Worm (Caenorhabditis elegans) whole organism, L1 larva: Measurements from ENCODE around the gene srlf-31.

Source experiments
- C34B4.2 ChIP-seq: sonication (generic microtip); optimal IDR thresholded peaks from 2 replicates; lab custom pipeline; 2017; ENCODE audit warnings: mild to moderate bottlenecking, missing genetic modification characterization, missing compliant biosample characterization
- F16B12.6 ChIP-seq: fragments of 150-350 bp; optimal IDR thresholded peaks from 2 replicates; lab custom pipeline; 2014; ENCODE audit warnings: missing biosample characterization, missing genetic modification characterization
- elt-3 ChIP-seq, 6 experiments: fragments of 150-350 bp in 1 of 6; sonication (generic microtip); optimal IDR thresholded peaks; 2 replicates each; lab custom pipeline; 2017 to 2018; ENCODE audit warnings: missing biosample characterization in 6 of 6, missing genetic modification characterization in 6 of 6, inconsistent platforms in 1 of 6
- fkh-10 ChIP-seq: sonication (generic microtip); optimal IDR thresholded peaks from 2 replicates; lab custom pipeline; 2017; ENCODE audit warnings: missing biosample characterization, missing genetic modification reagents, missing genetic modification characterization
- fos-1 ChIP-seq: fragments of 150-350 bp; optimal IDR thresholded peaks from 2 replicates; lab custom pipeline; 2014; ENCODE audit warnings: missing biosample characterization, missing genetic modification characterization
- nhr-12 ChIP-seq: sonication (generic microtip); optimal IDR thresholded peaks from 2 replicates; lab custom pipeline; 2017; ENCODE audit warnings: missing biosample characterization, missing genetic modification characterization
- nhr-20 ChIP-seq: sonication (generic microtip); optimal IDR thresholded peaks from 2 replicates; lab custom pipeline; 2016; ENCODE audit warnings: mild to moderate bottlenecking, missing genetic modification characterization, missing compliant biosample characterization
- nhr-90 ChIP-seq: sonication (generic microtip); optimal IDR thresholded peaks from 2 replicates; lab custom pipeline; 2016; ENCODE audit warnings: mild to moderate bottlenecking, missing genetic modification characterization, missing compliant biosample characterization; ENCODE audit not compliant: poor library complexity
- pqm-1 ChIP-seq: sonication (generic microtip); optimal IDR thresholded peaks from 3 replicates; lab custom pipeline; 2017; ENCODE audit warnings: missing biosample characterization, missing genetic modification characterization
- skn-1 ChIP-seq: fragments of 150-350 bp; optimal IDR thresholded peaks from 2 replicates; lab custom pipeline; 2014; ENCODE audit warnings: missing biosample characterization, missing genetic modification characterization
- snpc-4 ChIP-seq: fragments of 150-350 bp; optimal IDR thresholded peaks from 2 replicates; lab custom pipeline; 2014; ENCODE audit warnings: missing biosample characterization, missing genetic modification characterization
- unc-62 ChIP-seq: fragments of 150-350 bp; optimal IDR thresholded peaks from 2 replicates; lab custom pipeline; 2014; ENCODE audit warnings: missing biosample characterization, missing genetic modification reagents, missing genetic modification characterization
- ztf-4 ChIP-seq: fragments of 150-350 bp; optimal IDR thresholded peaks from 2 replicates; lab custom pipeline; 2014; ENCODE audit warnings: missing biosample characterization, missing genetic modification characterization

DNA sequence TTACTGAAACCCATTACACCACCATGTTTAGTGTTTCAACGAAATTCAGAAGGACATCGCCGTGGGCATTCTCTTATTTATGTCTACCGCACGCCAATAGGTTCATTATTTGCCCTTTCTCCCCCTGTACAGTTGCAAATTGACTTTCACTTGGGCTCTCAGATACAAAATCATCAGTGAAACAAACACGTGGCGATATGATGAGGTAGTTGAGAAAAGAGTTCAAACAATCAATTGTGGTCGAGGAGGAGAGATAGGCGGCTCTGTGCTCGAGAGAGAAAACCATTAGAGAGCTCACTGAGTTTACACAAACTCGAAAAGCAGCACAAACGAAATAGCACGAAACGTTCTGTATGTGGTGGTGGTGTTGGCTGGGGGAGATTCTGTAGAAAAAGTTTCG, 34.1 kb upstream of the srlf-31 start:
- TF ChIP-seq nhr-12 (tag; lab: Kevin White, UChicago): no peak
- no peak for TF ChIP-seq pqm-1 (tag; lab: Kevin White, UChicago)
- TF ChIP-seq elt-3 (tag; optimal IDR thresholded peaks at IDR 0.05; lab: Kevin White, UChicago): no peak
- no peak for TF ChIP-seq fkh-10
- TF ChIP-seq ztf-4 (tag; lab: Kevin White, UChicago): no peak
- no peak for TF ChIP-seq snpc-4 (tag; lab: Kevin White, UChicago)
- no peak for TF ChIP-seq unc-62 (GFP tag; lab: Kevin White, UChicago)
- TF ChIP-seq F16B12.6 (tag; lab: Kevin White, UChicago): no peak
- TF ChIP-seq nhr-90 (tag; lab: Kevin White, UChicago): no peak
- no peak for TF ChIP-seq nhr-20
- no peak for TF ChIP-seq fos-1
- TF ChIP-seq skn-1 (tag; lab: Kevin White, UChicago): no peak
- no peak for TF ChIP-seq C34B4.2 (tag; lab: Kevin White, UChicago)
